Fruit fly (Drosophila melanogaster) whole organism, wandering third instar larva: ENCODE results near the gene Hipk.

Source experiments
- Abd-B ChIP-seq: fragments of >200 bp; optimal IDR thresholded peaks from 2 replicates; lab custom pipeline; 2017; ENCODE audit warnings: missing biosample characterization, missing genetic modification characterization
- CG32264 ChIP-seq: fragments of 200-800 bp; sonication (Bioruptor generic); optimal IDR thresholded peaks from 2 replicates; lab custom pipeline; 2016; ENCODE audit warnings: missing biosample characterization, missing genetic modification characterization
- CG9705 ChIP-seq: fragments of 200-800 bp; sonication (Bioruptor generic); optimal IDR thresholded peaks from 2 replicates; lab custom pipeline; 2018; ENCODE audit warnings: missing biosample characterization, mild to moderate bottlenecking, missing genetic modification characterization
- CrebA ChIP-seq: fragments of 200-800 bp; sonication (Bioruptor generic); optimal IDR thresholded peaks from 2 replicates; lab custom pipeline; 2016; ENCODE audit warnings: missing biosample characterization, mild to moderate bottlenecking, missing genetic modification characterization, borderline replicate concordance
- Dfd ChIP-seq: fragments of >200 bp; optimal IDR thresholded peaks from 2 replicates; lab custom pipeline; 2017; ENCODE audit warnings: missing biosample characterization, missing genetic modification characterization
- Dif ChIP-seq: fragments of 200-275, 200-300 bp; sonication (Bioruptor generic); optimal IDR thresholded peaks from 2 replicates; lab custom pipeline; 2018; ENCODE audit warnings: missing biosample characterization, missing genetic modification characterization; ENCODE audit not compliant: partially characterized antibody
- GATAd ChIP-seq: sonication (Bioruptor generic); optimal IDR thresholded peaks from 2 replicates; lab custom pipeline; 2016; ENCODE audit warnings: missing biosample characterization, missing genetic modification characterization
- HLH106 ChIP-seq: fragments of 200-800 bp; optimal IDR thresholded peaks from 3 replicates; lab custom pipeline; 2019; ENCODE audit warnings: missing biosample characterization, mild to moderate bottlenecking, missing genetic modification characterization, moderate library complexity
- Hnf4 ChIP-seq: fragments of 200-800 bp; sonication (Bioruptor generic); optimal IDR thresholded peaks from 2 replicates; lab custom pipeline; 2016; ENCODE audit warnings: missing biosample characterization, mild to moderate bottlenecking, missing genetic modification characterization
- Hr78 ChIP-seq: fragments of >200 bp; optimal IDR thresholded peaks from 2 replicates; lab custom pipeline; 2017; ENCODE audit warnings: missing biosample characterization, missing genetic modification characterization
- Hr83 ChIP-seq: fragments of 200-300 bp; sonication (Bioruptor generic); optimal IDR thresholded peaks from 2 replicates; lab custom pipeline; 2016; ENCODE audit warnings: missing biosample characterization, mild to moderate bottlenecking, missing genetic modification characterization, moderate library complexity; ENCODE audit not compliant: poor library complexity, severe bottlenecking
- Jra ChIP-seq: sonication (Bioruptor generic); optimal IDR thresholded peaks from 2 replicates; lab custom pipeline; 2016; ENCODE audit warnings: missing biosample characterization, missing genetic modification characterization
- Mio ChIP-seq: sonication (Bioruptor generic); optimal IDR thresholded peaks from 2 replicates; lab custom pipeline; 2016; ENCODE audit warnings: missing biosample characterization, missing genetic modification characterization
- Myc ChIP-seq: fragments of >200 bp; optimal IDR thresholded peaks from 2 replicates; lab custom pipeline; 2017
- N ChIP-seq: fragments of >200 bp; optimal IDR thresholded peaks from 2 replicates; lab custom pipeline; 2018; ENCODE audit warnings: missing biosample characterization, missing external identifiers, missing genetic modification characterization
- OdsH ChIP-seq: fragments of 200-800 bp; sonication (Bioruptor generic); optimal IDR thresholded peaks from 2 replicates; lab custom pipeline; 2016; ENCODE audit warnings: missing biosample characterization, mild to moderate bottlenecking, missing genetic modification characterization
- Rel ChIP-seq, 2 experiments: fragments of 200-800 bp; sonication (Bioruptor generic) in 1 of 2; optimal IDR thresholded peaks; 2 replicates in 1 of 2; 3 replicates in 1 of 2; lab custom pipeline; 2016 to 2019; ENCODE audit warnings: mild to moderate bottlenecking in 2 of 2, missing biosample characterization in 2 of 2, missing genetic modification characterization in 2 of 2, moderate library complexity in 1 of 2
- Sp1 ChIP-seq: fragments of 200-800 bp; sonication (Bioruptor generic); optimal IDR thresholded peaks from 3 replicates; lab custom pipeline; 2019; ENCODE audit warnings: missing biosample characterization, mild to moderate bottlenecking, missing genetic modification characterization, moderate library complexity
- Vsx2 ChIP-seq: fragments of 200-300, 225-300 bp; sonication (Bioruptor generic); optimal IDR thresholded peaks from 2 replicates; lab custom pipeline; 2018; ENCODE audit warnings: missing biosample characterization, missing genetic modification characterization; ENCODE audit not compliant: partially characterized antibody
- br ChIP-seq: fragments of 200-800 bp; sonication (Bioruptor generic); optimal IDR thresholded peaks from 2 replicates; lab custom pipeline; 2016; ENCODE audit warnings: missing biosample characterization, missing genetic modification characterization
- brk ChIP-seq: fragments of 200-800 bp; sonication (Bioruptor generic); optimal IDR thresholded peaks from 2 replicates; lab custom pipeline; 2016; ENCODE audit warnings: missing biosample characterization, mild to moderate bottlenecking, missing genetic modification characterization
- dl ChIP-seq, 2 experiments: fragments of 175-275, 200-275 bp in 1 of 2; fragments of 200-275 bp in 1 of 2; sonication (Bioruptor generic); optimal IDR thresholded peaks; lab custom pipeline; 2018; ENCODE audit warnings: mild to moderate bottlenecking in 2 of 2, missing biosample characterization in 2 of 2, missing genetic modification characterization in 2 of 2, moderate library complexity in 2 of 2; ENCODE audit not compliant: partially characterized antibody in 2 of 2, insufficient read depth in 1 of 2
- dmrt93B ChIP-seq: fragments of 200-800 bp; sonication (Bioruptor generic); optimal IDR thresholded peaks from 2 replicates; lab custom pipeline; 2018; ENCODE audit warnings: missing biosample characterization, mild to moderate bottlenecking, missing genetic modification characterization
- dsf ChIP-seq: sonication (Bioruptor generic); optimal IDR thresholded peaks from 2 replicates; lab custom pipeline; 2016; ENCODE audit warnings: missing biosample characterization, missing genetic modification characterization, borderline replicate concordance
- ey ChIP-seq: fragments of 200-800 bp; sonication (Bioruptor generic); optimal IDR thresholded peaks from 2 replicates; lab custom pipeline; 2016; ENCODE audit warnings: missing biosample characterization, missing genetic modification characterization
- foxo ChIP-seq, 2 experiments: fragments of 200-800 bp; sonication (Bioruptor generic); optimal IDR thresholded peaks; 2 replicates in 1 of 2; 3 replicates in 1 of 2; lab custom pipeline; 2016 to 2017; ENCODE audit warnings: missing biosample characterization in 2 of 2, missing genetic modification characterization in 2 of 2
- fru ChIP-seq: fragments of 200-800 bp; sonication (Bioruptor generic); optimal IDR thresholded peaks from 3 replicates; lab custom pipeline; 2016; ENCODE audit warnings: missing biosample characterization, mild to moderate bottlenecking, missing genetic modification characterization
- h ChIP-seq: fragments of 200-800 bp; sonication (Bioruptor generic); optimal IDR thresholded peaks from 3 replicates; lab custom pipeline; 2016; ENCODE audit warnings: missing biosample characterization, mild to moderate bottlenecking, missing genetic modification characterization
- jim ChIP-seq: fragments of 175-275, 200-325 bp; sonication (Bioruptor generic); optimal IDR thresholded peaks from 2 replicates; lab custom pipeline; 2016; ENCODE audit warnings: missing biosample characterization, mild to moderate bottlenecking, missing genetic modification characterization
- lola ChIP-seq: fragments of >200 bp; optimal IDR thresholded peaks from 2 replicates; lab custom pipeline; 2017; ENCODE audit warnings: missing biosample characterization, missing genetic modification characterization
- pan ChIP-seq: fragments of >200 bp; optimal IDR thresholded peaks from 2 replicates; lab custom pipeline; 2017
- psq ChIP-seq: fragments of 200-800 bp; sonication (Bioruptor generic); optimal IDR thresholded peaks from 3 replicates; lab custom pipeline; 2017; ENCODE audit warnings: missing biosample characterization, mild to moderate bottlenecking, missing genetic modification characterization, moderate library complexity
- rgr ChIP-seq: fragments of 200-800 bp; sonication (Bioruptor generic); optimal IDR thresholded peaks from 3 replicates; lab custom pipeline; 2016; ENCODE audit warnings: missing biosample characterization, mild to moderate bottlenecking, missing genetic modification characterization
- sage ChIP-seq: fragments of 200-800 bp; sonication (Bioruptor generic); optimal IDR thresholded peaks from 2 replicates; lab custom pipeline; 2016; ENCODE audit warnings: missing biosample characterization, mild to moderate bottlenecking, missing genetic modification characterization
- sv ChIP-seq: fragments of 200-800 bp; sonication (Bioruptor generic); optimal IDR thresholded peaks from 3 replicates; lab custom pipeline; 2016; ENCODE audit warnings: missing biosample characterization, missing genetic modification characterization
- tai ChIP-seq: sonication (Bioruptor generic); optimal IDR thresholded peaks from 2 replicates; lab custom pipeline; 2016; ENCODE audit warnings: missing biosample characterization, missing genetic modification characterization
- usp ChIP-seq: fragments of >200 bp; optimal IDR thresholded peaks from 2 replicates; lab custom pipeline; 2017; ENCODE audit warnings: missing biosample characterization, missing genetic modification characterization
- woc ChIP-seq: sonication (Bioruptor generic); optimal IDR thresholded peaks from 2 replicates; lab custom pipeline; 2016; ENCODE audit warnings: missing biosample characterization, mild to moderate bottlenecking, missing genetic modification characterization

Gene Hipk

DNA sequence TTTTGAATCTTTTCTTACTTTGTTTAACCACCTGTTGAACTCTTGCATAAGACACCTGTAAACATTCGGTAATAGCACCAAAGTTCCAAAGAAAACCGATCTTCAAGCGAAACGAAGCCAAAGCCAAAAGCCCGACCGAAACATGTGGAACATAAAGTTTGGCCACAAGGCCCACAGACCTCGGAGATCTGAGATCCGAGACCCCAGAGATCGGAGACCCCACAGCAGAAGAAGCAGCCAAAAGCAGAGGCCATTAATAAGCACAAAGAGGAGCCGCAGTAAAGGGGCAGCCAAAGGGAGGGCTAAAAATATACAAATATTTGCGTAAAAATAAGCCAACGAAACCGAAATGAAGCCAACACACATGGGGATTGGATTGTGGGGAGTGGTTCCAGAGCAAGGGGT lies 32.0 kb upstream of the Hipk start:
- TF ChIP-seq h (GFP tag; lab: Kevin White, UChicago) (no peak), Abd-B (GFP tag; lab: Kevin White, UChicago) (no peak), foxo (GFP tag; optimal IDR thresholded peaks at IDR 0.05; lab: Kevin White, UChicago) (no peak), usp (GFP tag; lab: Kevin White, UChicago) (no peak), dl (GFP tag; optimal IDR thresholded peaks at IDR 0.05; lab: Kevin White, UChicago; ENCODE audit: insufficient read depth in 1 of 2, partially characterized antibody in 2 of 2) (no peak), N (GFP tag; lab: Kevin White, UChicago) (no peak), CG32264 (no peak), psq (GFP tag; lab: Kevin White, UChicago) (peak; percentile 97), fru (GFP tag; lab: Kevin White, UChicago) (peak; percentile 29), br (peak; percentile 22), Vsx2 (GFP tag; lab: Kevin White, UChicago) (peak; percentile 25), Hnf4 (GFP tag; lab: Kevin White, UChicago) (no peak), Mio (GFP tag; lab: Kevin White, UChicago) (no peak), Sp1 (GFP tag; lab: Kevin White, UChicago) (no peak), Hr78 (no peak)

DNA sequence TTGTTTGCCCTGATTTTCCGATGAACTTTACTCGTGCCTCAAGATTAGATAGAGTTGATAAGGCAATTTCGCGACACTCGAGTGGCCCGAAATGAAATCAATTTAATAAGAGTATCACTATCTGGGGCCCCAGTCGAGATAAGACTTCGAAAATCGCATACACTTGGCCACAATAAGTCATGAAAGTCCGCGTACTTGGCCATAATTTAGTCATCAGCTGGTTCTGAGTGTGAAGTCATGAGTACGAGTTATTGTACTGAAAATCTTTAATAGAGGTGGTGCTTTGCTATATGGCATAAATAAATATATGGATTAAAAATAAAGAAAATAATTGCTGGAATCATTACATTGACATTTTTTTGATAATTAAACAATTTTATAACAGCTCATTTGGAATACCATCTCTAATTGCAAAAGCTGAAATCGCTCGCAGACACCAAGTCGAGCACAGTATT lies 31.1 kb upstream of the Hipk start:
- TF ChIP-seq br (peak; percentile 47), tai (GFP tag; lab: Kevin White, UChicago) (peak; percentile 64), Rel (GFP tag; optimal IDR thresholded peaks at IDR 0.05; lab: Kevin White, UChicago) (peak; percentile 21), Rel (tag; optimal IDR thresholded peaks at IDR 0.05; lab: Kevin White, UChicago) (peak; percentile 63), sv (GFP tag; lab: Kevin White, UChicago) (no peak), Jra (GFP tag; lab: Kevin White, UChicago) (peak; percentile 47), CG32264 (no peak), Myc (lab: Kevin White, UChicago) (no peak), pan (no peak), rgr (GFP tag; lab: Kevin White, UChicago) (peak; percentile 72), lola (GFP tag; lab: Kevin White, UChicago) (no peak), fru (GFP tag; lab: Kevin White, UChicago) (peak; percentile 68), Sp1 (GFP tag; lab: Kevin White, UChicago) (peak; percentile 71), Dif (GFP tag; lab: Kevin White, UChicago) (no peak), usp (GFP tag; lab: Kevin White, UChicago) (no peak), Dfd (no peak), woc (GFP tag; lab: Kevin White, UChicago) (peak; percentile 9), CG9705 (no peak), N (GFP tag; lab: Kevin White, UChicago) (no peak), CrebA (GFP tag; lab: Kevin White, UChicago) (peak; percentile 6), ey (GFP tag; lab: Kevin White, UChicago) (peak; percentile 63), dsf (no peak), Hr78 (no peak), GATAd (GFP tag; lab: Kevin White, UChicago) (no peak), Hr83 (GFP tag; lab: Kevin White, UChicago) (no peak), Hnf4 (GFP tag; lab: Kevin White, UChicago) (peak; percentile 68), jim (no peak), OdsH (peak; percentile 74), Abd-B (GFP tag; lab: Kevin White, UChicago) (no peak), dl (GFP tag; optimal IDR thresholded peaks at IDR 0.05; lab: Kevin White, UChicago; ENCODE audit: insufficient read depth in 1 of 2, partially characterized antibody in 2 of 2) (no peak), h (GFP tag; lab: Kevin White, UChicago) (peak; percentile 83), brk (GFP tag; lab: Kevin White, UChicago) (peak; percentile 36), sage (GFP tag; lab: Kevin White, UChicago) (peak; percentile 38), HLH106 (tag; lab: Kevin White, UChicago) (peak; percentile 77), foxo (GFP tag; optimal IDR thresholded peaks at IDR 0.05; lab: Kevin White, UChicago) (peak in 1 of 2 experiments; percentile 86), psq (GFP tag; lab: Kevin White, UChicago) (peak; percentile 54), dmrt93B (GFP tag; lab: Kevin White, UChicago) (peak; percentile 14), Mio (GFP tag; lab: Kevin White, UChicago) (no peak), Vsx2 (GFP tag; lab: Kevin White, UChicago) (no peak)
- TF ChIP-seq, all 38 proteins: peak for 19
